Fruit fly (Drosophila melanogaster) Kc167 (cell line): Measurements from ENCODE around the gene Taf3.

ENCODE experiments used
- Myc ChIP-seq: fragments of >200 bp; optimal IDR thresholded peaks from 2 replicates; lab custom pipeline; 2017; ENCODE audit warnings: missing external identifiers
- Sin3A ChIP-seq: fragments of >200 bp; optimal IDR thresholded peaks from 2 replicates; lab custom pipeline; 2018; ENCODE audit warnings: missing external identifiers
- h ChIP-seq: fragments of >200 bp; optimal IDR thresholded peaks from 3 replicates; lab custom pipeline; 2018; ENCODE audit warnings: missing external identifiers
- insv ChIP-seq: fragments of >200 bp; optimal IDR thresholded peaks from 3 replicates; lab custom pipeline; 2018; ENCODE audit warnings: missing external identifiers
- psq ChIP-seq: fragments of >200 bp; optimal IDR thresholded peaks from 2 replicates; lab custom pipeline; 2017; ENCODE audit warnings: missing external identifiers
- ttk ChIP-seq: sonication (Bioruptor generic); optimal IDR thresholded peaks from 2 replicates; lab custom pipeline; 2017; ENCODE audit warnings: missing external identifiers

Gene Taf3

DNA sequence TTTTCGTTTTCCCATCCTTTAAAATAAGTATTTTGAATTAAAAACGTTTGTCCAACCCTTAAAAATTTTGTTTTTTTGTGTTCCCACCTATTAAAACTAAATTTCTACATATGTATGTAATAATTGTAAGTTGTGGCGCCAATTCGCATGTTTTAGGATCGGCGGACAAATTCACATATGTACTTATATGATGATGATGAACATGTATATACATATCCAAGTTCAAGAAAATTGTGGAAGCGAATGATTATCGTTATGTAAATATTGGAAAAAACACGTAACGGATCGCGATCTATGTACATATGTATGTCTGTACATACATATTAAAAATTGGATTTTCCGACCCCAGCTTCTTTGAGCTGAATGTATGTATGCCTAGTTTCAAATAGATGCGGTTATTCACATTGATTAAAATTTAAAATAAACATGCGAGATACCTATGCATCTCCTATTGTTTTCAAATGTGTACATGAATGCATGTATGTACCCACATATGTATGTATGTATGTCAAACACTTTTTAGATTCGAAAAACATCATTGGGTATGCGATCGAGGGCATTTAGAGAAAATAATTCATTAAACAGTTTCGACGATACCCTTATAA lies 2.1 kb upstream of the Taf3 start:
- TF ChIP-seq Myc (lab: Kevin White, UChicago) (no peak), psq (lab: Kevin White, UChicago) (no peak), insv (no peak), Sin3A (no peak), h (no peak), ttk (no peak)

dm6 chr4:468031-468430 lies 1.4 kb upstream of the Taf3 start:
- TF ChIP-seq h (no peak), Sin3A (no peak), psq (lab: Kevin White, UChicago) (no peak), ttk (no peak), insv (no peak), Myc (lab: Kevin White, UChicago) (no peak)

DNA sequence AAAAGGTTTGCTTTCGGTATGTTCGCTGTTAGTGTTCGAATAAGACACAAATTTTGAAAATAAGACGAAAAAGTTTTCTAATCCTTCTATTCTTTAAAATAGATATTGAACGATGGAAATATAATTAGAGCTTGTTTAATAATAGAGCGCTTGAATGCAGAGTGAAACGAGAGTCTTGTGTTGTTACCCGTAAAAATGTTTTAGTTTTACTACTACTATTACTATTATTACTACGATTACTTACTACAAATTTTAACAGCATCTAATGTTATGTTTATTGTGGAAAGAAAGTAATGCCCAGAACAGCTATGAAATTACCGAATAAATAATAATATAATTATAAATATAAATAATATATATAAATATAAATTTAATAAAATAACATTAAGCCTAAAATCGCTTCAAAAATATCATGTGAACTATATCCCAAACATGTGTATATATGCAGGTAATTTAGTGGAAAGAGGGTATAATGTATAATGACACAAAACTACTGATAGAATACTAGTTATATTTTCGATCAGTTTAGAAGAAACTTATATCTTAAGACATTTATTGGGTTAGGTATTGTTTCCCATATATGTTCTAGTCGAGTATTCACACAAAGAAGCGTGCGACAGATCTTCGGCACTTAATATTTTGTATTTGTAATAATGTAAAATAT lies 480 bp upstream of the Taf3 start, which contains the start of gene CG33941:
Gene CG33941, plus strand, starts transcription at position 522 of the 664 bp plus-strand sequence.
- no peak for TF ChIP-seq ttk
- TF ChIP-seq Myc (lab: Kevin White, UChicago) = no peak
- no peak for TF ChIP-seq Sin3A
- no peak for TF ChIP-seq h
- TF ChIP-seq psq (lab: Kevin White, UChicago) = no peak
- no peak for TF ChIP-seq insv

dm6 chr4:458608-459007 lies 8.0 kb downstream of the Taf3 start:
- no peak for TF ChIP-seq Sin3A
- no peak for TF ChIP-seq insv
- no peak for TF ChIP-seq h

- TF ChIP-seq Sin3A = no peak
Observed at dm6 chr4:453303-453702, 13.3 kb downstream of the Taf3 start.

dm6 chr4:448993-449392 lies 17.6 kb downstream of the Taf3 start:
- no peak for TF ChIP-seq insv
- TF ChIP-seq ttk = no peak
- TF ChIP-seq Sin3A = no peak
- no peak for TF ChIP-seq h
- TF ChIP-seq Myc (lab: Kevin White, UChicago) = no peak

DNA sequence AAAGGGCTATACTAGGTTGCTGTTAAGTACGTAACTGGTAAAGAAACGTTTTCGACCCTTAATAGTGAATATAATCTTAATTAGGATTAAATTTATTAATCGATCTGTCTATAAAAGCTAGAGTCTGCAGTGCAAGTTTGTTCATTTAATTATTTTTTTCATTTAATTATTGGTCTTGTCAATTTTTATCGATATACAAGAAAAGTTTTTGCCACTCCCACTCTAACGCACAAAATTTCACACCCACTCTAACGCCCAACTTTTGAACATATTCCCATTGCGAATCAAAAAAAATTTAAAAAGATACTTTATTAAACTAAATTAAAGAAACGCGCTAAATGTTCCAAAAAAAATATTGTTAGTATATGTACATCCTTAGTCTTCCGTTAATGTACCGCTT lies 18.5 kb downstream of the Taf3 start:
- TF ChIP-seq insv (no peak), Sin3A (no peak), psq (lab: Kevin White, UChicago) (no peak), h (no peak), ttk (no peak), Myc (lab: Kevin White, UChicago) (no peak)

DNA sequence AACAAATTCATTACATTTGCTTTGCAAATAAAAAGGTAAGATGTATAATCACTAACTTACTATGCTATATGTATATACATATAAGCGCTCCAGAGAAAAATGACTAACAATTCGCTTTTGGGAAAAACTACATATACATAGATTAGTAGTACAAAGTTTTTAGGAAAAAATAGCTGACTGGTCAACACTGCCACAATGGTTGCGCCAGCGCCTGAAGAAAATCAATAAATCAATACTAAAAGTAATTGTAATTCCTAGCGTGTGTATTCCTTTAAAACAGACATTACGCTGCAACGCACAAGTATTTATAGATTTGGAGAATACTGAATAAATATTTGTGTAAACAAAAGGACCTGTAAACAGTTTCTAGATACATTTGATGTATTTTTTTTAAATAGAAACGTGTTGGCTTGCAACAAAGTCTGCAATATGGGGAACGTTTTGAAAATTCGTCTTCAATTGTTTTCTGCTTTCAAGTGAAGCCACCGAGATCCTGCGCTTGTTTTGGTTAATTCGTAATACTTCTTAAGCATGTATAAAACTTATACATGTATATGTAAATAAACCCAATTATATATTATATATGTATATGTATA lies 20.6 kb downstream of the Taf3 start:
- TF ChIP-seq Myc (lab: Kevin White, UChicago) (no peak), h (no peak), insv (no peak), psq (lab: Kevin White, UChicago) (no peak), Sin3A (no peak), ttk (no peak)

DNA sequence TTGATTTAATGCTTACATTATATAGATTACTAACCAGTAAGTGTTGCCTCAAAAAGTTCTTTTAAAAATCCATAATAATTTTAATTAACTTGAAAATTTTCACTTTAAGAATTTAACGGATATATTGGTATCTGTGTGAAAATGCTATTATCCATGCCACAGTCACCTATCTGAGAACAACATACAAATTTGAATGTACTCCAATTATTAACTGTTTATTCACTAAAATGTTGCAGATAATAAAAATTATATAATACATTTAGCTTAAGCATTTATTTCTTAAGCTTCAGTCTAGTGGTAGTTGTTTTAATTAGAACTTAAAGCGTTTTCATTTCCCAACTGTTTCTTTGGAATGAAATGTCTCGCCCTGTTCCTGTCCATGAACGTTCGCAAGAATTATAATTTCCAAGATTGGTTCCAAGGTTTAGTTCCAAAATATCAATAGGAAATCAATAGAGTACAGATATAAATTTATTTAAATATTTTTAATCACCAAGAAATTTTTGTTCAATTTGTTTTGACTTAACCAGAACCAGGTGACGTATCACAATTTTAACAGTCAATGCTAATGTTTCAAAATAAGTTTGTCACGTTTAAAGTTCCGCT lies 21.4 kb downstream of the Taf3 start, which contains the start of gene CaMKI:
Gene CaMKI, plus strand, starts transcription at position 392 of the 606 bp plus-strand sequence.
- no peak for TF ChIP-seq Myc (lab: Kevin White, UChicago)
- no peak for TF ChIP-seq ttk
- TF ChIP-seq h = no peak

dm6 chr4:443592-444257 lies 22.9 kb downstream of the Taf3 start, which contains the start of gene lgs:
TSS of gene lgs (minus strand) at chr4:443911.
- TF ChIP-seq Sin3A (no peak), ttk (no peak), insv (no peak), h (no peak), Myc (lab: Kevin White, UChicago) (no peak)

dm6 chr4:434355-434754 lies 32.3 kb downstream of the Taf3 start:
- TF ChIP-seq psq (lab: Kevin White, UChicago) (no peak), insv (no peak), h (no peak)

- TF ChIP-seq ttk (no peak), insv (no peak), psq (lab: Kevin White, UChicago) (no peak), Sin3A (no peak), h (no peak), Myc (lab: Kevin White, UChicago) (no peak)
Observed at dm6 chr4:429500-429899, 37.1 kb downstream of the Taf3 start.

- TF ChIP-seq Sin3A (no peak), Myc (lab: Kevin White, UChicago) (no peak), psq (lab: Kevin White, UChicago) (no peak), h (no peak), ttk (no peak), insv (no peak)
Observed at dm6 chr4:428256-428655, 38.4 kb downstream of the Taf3 start.
